Worm (Caenorhabditis elegans): ENCODE data around the gene F11A5.5.

Gene F11A5.5

ce11 chrV:16218972-16219757, 21.0 kb downstream of the F11A5.5 start, which contains the start of gene glc-1:
TSS of gene glc-1 (plus strand) at chrV:16219634.
- TF ChIP-seq ham-2 (GFP tag; optimal IDR thresholded peaks at IDR 0.05) = no peak
- TF ChIP-seq nhr-12 (tag; optimal IDR thresholded peaks at IDR 0.05) = no peak
- TF ChIP-seq unc-62 (GFP tag; optimal IDR thresholded peaks at IDR 0.05) = no peak
- no peak for TF ChIP-seq unc-120 (tag; optimal IDR thresholded peaks at IDR 0.05; ENCODE audit: poor library complexity, severe bottlenecking)
- no peak for TF ChIP-seq ztf-11 (tag; optimal IDR thresholded peaks at IDR 0.05)
- TF ChIP-seq tbx-8 (GFP tag; optimal IDR thresholded peaks at IDR 0.05) = no peak
- no peak for TF ChIP-seq nhr-2 (tag; optimal IDR thresholded peaks at IDR 0.05)
- TF ChIP-seq lin-32 (GFP tag; optimal IDR thresholded peaks at IDR 0.05) = no peak
- no peak for TF ChIP-seq flh-1 (GFP tag; optimal IDR thresholded peaks at IDR 0.05)
- no peak for TF ChIP-seq nhr-237 (tag; optimal IDR thresholded peaks at IDR 0.05)
- TF ChIP-seq mls-2 (tag; optimal IDR thresholded peaks at IDR 0.05) = no peak
- no peak for TF ChIP-seq elt-1 (tag; optimal IDR thresholded peaks at IDR 0.05; ENCODE audit: borderline replicate concordance, insufficient read depth)
- no peak for TF ChIP-seq mep-1 (tag; optimal IDR thresholded peaks at IDR 0.05)
- TF ChIP-seq pha-4 (tag; optimal IDR thresholded peaks at IDR 0.05) = no peak
- no peak for TF ChIP-seq mab-5 (tag; optimal IDR thresholded peaks at IDR 0.05)
- no peak for TF ChIP-seq bed-3 (GFP tag; optimal IDR thresholded peaks at IDR 0.05)

DNA sequence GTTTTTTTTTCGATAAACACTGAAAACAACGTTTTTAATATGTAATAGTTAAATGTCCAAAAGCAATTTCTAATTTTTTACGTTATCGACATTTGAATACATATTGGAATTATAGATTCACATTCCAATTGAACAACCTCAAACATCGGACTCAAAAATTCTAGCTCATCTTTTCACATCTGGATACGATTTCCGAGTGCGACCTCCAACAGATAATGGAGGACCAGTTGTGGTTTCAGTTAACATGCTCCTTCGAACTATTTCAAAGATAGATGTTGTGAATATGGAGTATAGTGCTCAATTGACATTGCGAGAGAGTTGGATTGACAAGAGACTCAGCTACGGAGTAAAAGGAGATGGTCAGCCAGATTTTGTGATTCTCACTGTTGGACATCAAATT, 21.9 kb downstream of the F11A5.5 start:
- TF ChIP-seq nhr-237 (tag; optimal IDR thresholded peaks at IDR 0.05) (no peak), ceh-83 (GFP tag; optimal IDR thresholded peaks at IDR 0.05) (no peak), ztf-11 (tag; optimal IDR thresholded peaks at IDR 0.05) (no peak), lin-32 (GFP tag; optimal IDR thresholded peaks at IDR 0.05) (no peak), unc-62 (GFP tag; optimal IDR thresholded peaks at IDR 0.05) (no peak), flh-1 (GFP tag; optimal IDR thresholded peaks at IDR 0.05) (no peak), ces-1 (GFP tag; optimal IDR thresholded peaks at IDR 0.05) (no peak), snpc-4 (tag; optimal IDR thresholded peaks at IDR 0.05) (no peak), ham-2 (GFP tag; optimal IDR thresholded peaks at IDR 0.05) (no peak), lin-13 (tag; optimal IDR thresholded peaks at IDR 0.05) (no peak), sptf-1 (tag; optimal IDR thresholded peaks at IDR 0.05) (no peak), nhr-28 (tag; optimal IDR thresholded peaks at IDR 0.05) (no peak), ceh-39 (tag; optimal IDR thresholded peaks at IDR 0.05) (no peak), mab-5 (tag; optimal IDR thresholded peaks at IDR 0.05) (no peak), ceh-43 (GFP tag; optimal IDR thresholded peaks at IDR 0.05) (no peak), unc-39 (tag; optimal IDR thresholded peaks at IDR 0.05) (no peak), hlh-1 (tag; optimal IDR thresholded peaks at IDR 0.05) (no peak), nhr-12 (tag; optimal IDR thresholded peaks at IDR 0.05) (no peak), nhr-76 (tag; optimal IDR thresholded peaks at IDR 0.05) (no peak)

- no peak for TF ChIP-seq sptf-1 (tag; optimal IDR thresholded peaks at IDR 0.05)
- TF ChIP-seq lin-32 (GFP tag; optimal IDR thresholded peaks at IDR 0.05) = no peak
- no peak for TF ChIP-seq drap-1 (GFP tag; optimal IDR thresholded peaks at IDR 0.05)
- no peak for TF ChIP-seq nhr-28 (tag; optimal IDR thresholded peaks at IDR 0.05)
- no peak for TF ChIP-seq nhr-2 (tag; optimal IDR thresholded peaks at IDR 0.05)
- TF ChIP-seq nhr-12 (tag; optimal IDR thresholded peaks at IDR 0.05) = no peak
Observed at ce11 chrV:16224027-16224426, 25.9 kb downstream of the F11A5.5 start, which contains the start of gene stdh-2. TSS of gene stdh-2 (plus strand) at chrV:16224327.

- TF ChIP-seq lin-32 (GFP tag; optimal IDR thresholded peaks at IDR 0.05) = no peak
- TF ChIP-seq ceh-43 (GFP tag; optimal IDR thresholded peaks at IDR 0.05) = no peak
- TF ChIP-seq mep-1 (tag; optimal IDR thresholded peaks at IDR 0.05) = no peak
- TF ChIP-seq nhr-237 (tag; optimal IDR thresholded peaks at IDR 0.05) = no peak
- TF ChIP-seq blmp-1 (tag; optimal IDR thresholded peaks at IDR 0.05) = no peak
- no peak for TF ChIP-seq unc-120 (tag; optimal IDR thresholded peaks at IDR 0.05; ENCODE audit: poor library complexity, severe bottlenecking)
- TF ChIP-seq drap-1 (GFP tag; optimal IDR thresholded peaks at IDR 0.05) = no peak
- TF ChIP-seq nhr-12 (tag; optimal IDR thresholded peaks at IDR 0.05) = no peak
Observed at ce11 chrV:16225524-16226116, 27.5 kb downstream of the F11A5.5 start.

DNA sequence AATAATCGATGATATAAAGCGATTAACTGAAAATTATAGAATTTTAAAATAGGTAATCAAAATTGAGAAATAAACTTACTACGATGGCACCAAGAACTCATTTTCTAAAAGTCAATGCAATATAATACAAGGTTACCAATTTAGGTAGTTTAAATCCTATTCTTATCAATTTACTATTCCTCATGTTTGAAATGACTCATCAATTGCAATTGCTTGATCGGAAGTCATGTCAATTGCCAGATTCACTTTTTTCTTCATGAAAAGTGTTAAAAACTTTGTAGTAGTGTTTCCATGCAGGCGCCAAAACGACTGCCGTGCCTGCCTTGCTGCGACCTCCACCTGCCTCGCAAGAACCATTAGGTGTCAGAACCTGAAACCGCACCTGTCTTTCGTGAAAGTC, 28.5 kb downstream of the F11A5.5 start, which contains the start of gene F11A5.13:
TSS of gene F11A5.13 (minus strand) at position 101 of the 400 bp plus-strand sequence.
- no peak for TF ChIP-seq snpc-4 (tag; optimal IDR thresholded peaks at IDR 0.05)
- no peak for TF ChIP-seq nhr-12 (tag; optimal IDR thresholded peaks at IDR 0.05)
- no peak for TF ChIP-seq mab-5 (tag; optimal IDR thresholded peaks at IDR 0.05)
- no peak for TF ChIP-seq nhr-2 (tag; optimal IDR thresholded peaks at IDR 0.05)
- TF ChIP-seq drap-1 (GFP tag; optimal IDR thresholded peaks at IDR 0.05) = no peak
- TF ChIP-seq unc-120 (tag; optimal IDR thresholded peaks at IDR 0.05; ENCODE audit: poor library complexity, severe bottlenecking) = no peak
- TF ChIP-seq nhr-237 (tag; optimal IDR thresholded peaks at IDR 0.05) = no peak
